Fruit fly (Drosophila melanogaster): ENCODE results near the gene CG43050.

CG43050 gene

DNA sequence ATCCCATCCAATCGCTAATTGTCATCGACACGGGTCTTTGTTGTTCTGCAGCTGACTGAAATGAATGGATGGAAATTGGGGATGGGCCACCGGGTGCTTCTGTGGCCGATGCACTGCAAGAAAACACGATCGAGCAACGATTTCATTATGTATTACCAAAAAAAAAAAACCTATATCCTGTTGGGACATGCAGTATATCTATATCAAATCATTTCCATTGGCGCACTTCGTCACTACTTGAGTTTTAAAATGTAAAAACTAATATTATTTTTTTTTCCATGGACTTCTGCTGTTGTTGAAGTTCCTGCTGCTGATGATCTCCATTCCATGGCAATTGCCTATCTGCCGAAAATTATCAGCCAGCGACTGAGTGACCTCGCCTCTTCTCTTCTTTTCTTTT lies 45.3 kb upstream of the CG43050 start (continued):
- TF ChIP-seq abd-A (tag; optimal IDR thresholded peaks at IDR 0.05) (no peak), p53 (GFP tag; optimal IDR thresholded peaks at IDR 0.05) (no peak), CG2875 (GFP tag; optimal IDR thresholded peaks at IDR 0.05) (peak; percentile 53), CG31365 (tag; optimal IDR thresholded peaks at IDR 0.05) (no peak), dysf (GFP tag; IDR thresholded peaks at IDR 0.05) (peak; percentile 80), D19A (tag; optimal IDR thresholded peaks at IDR 0.05) (peak; percentile 50), Dad (GFP tag; optimal IDR thresholded peaks at IDR 0.05) (no peak), CG2129 (GFP tag; IDR thresholded peaks at IDR 0.05; ENCODE audit: partially characterized antibody) (no peak), CG11560 (tag; IDR thresholded peaks at IDR 0.05) (peak; percentile 32; the same call in 1 of the 3 replicates), tna (GFP tag; IDR thresholded peaks at IDR 0.05; ENCODE audit: partially characterized antibody) (no peak), Ets97D (GFP tag; optimal IDR thresholded peaks at IDR 0.05) (no peak), pum (GFP tag; optimal IDR thresholded peaks at IDR 0.05) (peak; percentile 40), CG13287 (GFP tag; IDR thresholded peaks at IDR 0.05; ENCODE audit: partially characterized antibody) (no peak), CG16779 (GFP tag; IDR thresholded peaks at IDR 0.05) (no peak), CG12744 (GFP tag; optimal IDR thresholded peaks at IDR 0.05) (no peak), Pdp1 (GFP tag; optimal IDR thresholded peaks at IDR 0.05) (peak; percentile 39 to 49), tx (GFP tag; optimal IDR thresholded peaks at IDR 0.05) (peak; percentile 13), CG8944 (GFP tag; optimal IDR thresholded peaks at IDR 0.05) (peak; percentile 45), al (GFP tag; IDR thresholded peaks at IDR 0.05) (no peak), cg (GFP tag; optimal IDR thresholded peaks at IDR 0.05) (no peak), ase (GFP tag; IDR thresholded peaks at IDR 0.05) (peak; percentile 57; the same call in 2 of the 3 replicates), tap (tag; optimal IDR thresholded peaks at IDR 0.05) (no peak), psq (GFP tag; optimal IDR thresholded peaks at IDR 0.05) (no peak), CG31441 (GFP tag; IDR thresholded peaks at IDR 0.05) (peak; percentile 65), chinmo (GFP tag; IDR thresholded peaks at IDR 0.05; ENCODE audit: partially characterized antibody) (no peak), CG15479 (GFP tag; optimal IDR thresholded peaks at IDR 0.05) (no peak), CG31224 (GFP tag; IDR thresholded peaks at IDR 0.05) (peak; percentile 30; the same call in 1 of the 2 replicates), row (GFP tag; IDR thresholded peaks at IDR 0.05) (peak; percentile 76), Dll (GFP tag; IDR thresholded peaks at IDR 0.05; ENCODE audit: partially characterized antibody) (no peak), Rfx (GFP tag; IDR thresholded peaks at IDR 0.05) (peak; percentile 48; the same call in 1 of the 2 replicates), CG2199 (GFP tag; IDR thresholded peaks at IDR 0.05) (no peak), Asciz (GFP tag; optimal IDR thresholded peaks at IDR 0.05) (no peak), Mad (GFP tag; optimal IDR thresholded peaks at IDR 0.05) (peak; percentile 49), CG1603 (tag; optimal IDR thresholded peaks at IDR 0.05) (no peak), Ptx1 (GFP tag; IDR thresholded peaks at IDR 0.05) (peak; percentile 71), HHEX (GFP tag; optimal IDR thresholded peaks at IDR 0.05) (no peak), CG3065 (GFP tag; optimal IDR thresholded peaks at IDR 0.05) (no peak), CG15696 (tag; optimal IDR thresholded peaks at IDR 0.05) (no peak), prd (optimal IDR thresholded peaks at IDR 0.05) (no peak), prd (GFP tag; IDR thresholded peaks at IDR 0.05) (peak; percentile 82), gt (GFP tag; IDR thresholded peaks at IDR 0.05) (0 out of 2 replicates have a peak, but pooled peaks have one; percentile 29), sob (GFP tag; IDR thresholded peaks at IDR 0.05) (peak; percentile 63), sima (GFP tag; optimal IDR thresholded peaks at IDR 0.05) (no peak), klu (GFP tag; IDR thresholded peaks at IDR 0.05) (no peak), inv (GFP tag; IDR thresholded peaks at IDR 0.05; ENCODE audit: partially characterized antibody) (no peak), CG1233 (GFP tag; optimal IDR thresholded peaks at IDR 0.05) (no peak), sc (optimal IDR thresholded peaks at IDR 0.05) (no peak), sc (GFP tag; optimal IDR thresholded peaks at IDR 0.05) (peak; percentile 49), Hand (GFP tag; optimal IDR thresholded peaks at IDR 0.05) (no peak), Gsc (GFP tag; IDR thresholded peaks at IDR 0.05) (peak; percentile 59; the same call in 1 of the 2 replicates), sd (tag; optimal IDR thresholded peaks at IDR 0.05) (no peak), odd (GFP tag; optimal IDR thresholded peaks at IDR 0.05) (peak; percentile 5)

All from whole organism, embryonic.